Fruit fly (Drosophila melanogaster) whole organism, wandering third instar larva: ENCODE data around the gene Cad99C.
A peak's percentile ranks its signal among the peaks of the same experiment; 100 is the strongest.

Experiments used
- Abd-B ChIP-seq: fragments of >200 bp; optimal IDR thresholded peaks from 2 replicates; lab custom pipeline; 2017; ENCODE audit warnings: missing biosample characterization, missing genetic modification characterization
- CG32264 ChIP-seq: fragments of 200-800 bp; sonication (Bioruptor generic); optimal IDR thresholded peaks from 2 replicates; lab custom pipeline; 2016; ENCODE audit warnings: missing biosample characterization, missing genetic modification characterization
- CG9705 ChIP-seq: fragments of 200-800 bp; sonication (Bioruptor generic); optimal IDR thresholded peaks from 2 replicates; lab custom pipeline; 2018; ENCODE audit warnings: missing biosample characterization, mild to moderate bottlenecking, missing genetic modification characterization
- CrebA ChIP-seq: fragments of 200-800 bp; sonication (Bioruptor generic); optimal IDR thresholded peaks from 2 replicates; lab custom pipeline; 2016; ENCODE audit warnings: missing biosample characterization, mild to moderate bottlenecking, missing genetic modification characterization, borderline replicate concordance
- Dfd ChIP-seq: fragments of >200 bp; optimal IDR thresholded peaks from 2 replicates; lab custom pipeline; 2017; ENCODE audit warnings: missing biosample characterization, missing genetic modification characterization
- Dif ChIP-seq: fragments of 200-275, 200-300 bp; sonication (Bioruptor generic); optimal IDR thresholded peaks from 2 replicates; lab custom pipeline; 2018; ENCODE audit warnings: missing biosample characterization, missing genetic modification characterization; ENCODE audit not compliant: partially characterized antibody
- GATAd ChIP-seq: sonication (Bioruptor generic); optimal IDR thresholded peaks from 2 replicates; lab custom pipeline; 2016; ENCODE audit warnings: missing biosample characterization, missing genetic modification characterization
- HLH106 ChIP-seq: fragments of 200-800 bp; optimal IDR thresholded peaks from 3 replicates; lab custom pipeline; 2019; ENCODE audit warnings: missing biosample characterization, mild to moderate bottlenecking, missing genetic modification characterization, moderate library complexity
- Hnf4 ChIP-seq: fragments of 200-800 bp; sonication (Bioruptor generic); optimal IDR thresholded peaks from 2 replicates; lab custom pipeline; 2016; ENCODE audit warnings: missing biosample characterization, mild to moderate bottlenecking, missing genetic modification characterization
- Hr78 ChIP-seq: fragments of >200 bp; optimal IDR thresholded peaks from 2 replicates; lab custom pipeline; 2017; ENCODE audit warnings: missing biosample characterization, missing genetic modification characterization
- Hr83 ChIP-seq: fragments of 200-300 bp; sonication (Bioruptor generic); optimal IDR thresholded peaks from 2 replicates; lab custom pipeline; 2016; ENCODE audit warnings: missing biosample characterization, mild to moderate bottlenecking, missing genetic modification characterization, moderate library complexity; ENCODE audit not compliant: poor library complexity, severe bottlenecking
- Jra ChIP-seq: sonication (Bioruptor generic); optimal IDR thresholded peaks from 2 replicates; lab custom pipeline; 2016; ENCODE audit warnings: missing biosample characterization, missing genetic modification characterization
- Mio ChIP-seq: sonication (Bioruptor generic); optimal IDR thresholded peaks from 2 replicates; lab custom pipeline; 2016; ENCODE audit warnings: missing biosample characterization, missing genetic modification characterization
- Myc ChIP-seq: fragments of >200 bp; optimal IDR thresholded peaks from 2 replicates; lab custom pipeline; 2017
- N ChIP-seq: fragments of >200 bp; optimal IDR thresholded peaks from 2 replicates; lab custom pipeline; 2018; ENCODE audit warnings: missing biosample characterization, missing external identifiers, missing genetic modification characterization
- OdsH ChIP-seq: fragments of 200-800 bp; sonication (Bioruptor generic); optimal IDR thresholded peaks from 2 replicates; lab custom pipeline; 2016; ENCODE audit warnings: missing biosample characterization, mild to moderate bottlenecking, missing genetic modification characterization
- Rel ChIP-seq, 2 experiments: fragments of 200-800 bp; sonication (Bioruptor generic) in 1 of 2; optimal IDR thresholded peaks; 2 replicates in 1 of 2; 3 replicates in 1 of 2; lab custom pipeline; 2016 to 2019; ENCODE audit warnings: mild to moderate bottlenecking in 2 of 2, missing biosample characterization in 2 of 2, missing genetic modification characterization in 2 of 2, moderate library complexity in 1 of 2
- Sp1 ChIP-seq: fragments of 200-800 bp; sonication (Bioruptor generic); optimal IDR thresholded peaks from 3 replicates; lab custom pipeline; 2019; ENCODE audit warnings: missing biosample characterization, mild to moderate bottlenecking, missing genetic modification characterization, moderate library complexity
- Vsx2 ChIP-seq: fragments of 200-300, 225-300 bp; sonication (Bioruptor generic); optimal IDR thresholded peaks from 2 replicates; lab custom pipeline; 2018; ENCODE audit warnings: missing biosample characterization, missing genetic modification characterization; ENCODE audit not compliant: partially characterized antibody
- br ChIP-seq: fragments of 200-800 bp; sonication (Bioruptor generic); optimal IDR thresholded peaks from 2 replicates; lab custom pipeline; 2016; ENCODE audit warnings: missing biosample characterization, missing genetic modification characterization
- brk ChIP-seq: fragments of 200-800 bp; sonication (Bioruptor generic); optimal IDR thresholded peaks from 2 replicates; lab custom pipeline; 2016; ENCODE audit warnings: missing biosample characterization, mild to moderate bottlenecking, missing genetic modification characterization
- dl ChIP-seq, 2 experiments: fragments of 175-275, 200-275 bp in 1 of 2; fragments of 200-275 bp in 1 of 2; sonication (Bioruptor generic); optimal IDR thresholded peaks; lab custom pipeline; 2018; ENCODE audit warnings: mild to moderate bottlenecking in 2 of 2, missing biosample characterization in 2 of 2, missing genetic modification characterization in 2 of 2, moderate library complexity in 2 of 2; ENCODE audit not compliant: partially characterized antibody in 2 of 2, insufficient read depth in 1 of 2
- dmrt93B ChIP-seq: fragments of 200-800 bp; sonication (Bioruptor generic); optimal IDR thresholded peaks from 2 replicates; lab custom pipeline; 2018; ENCODE audit warnings: missing biosample characterization, mild to moderate bottlenecking, missing genetic modification characterization
- dsf ChIP-seq: sonication (Bioruptor generic); optimal IDR thresholded peaks from 2 replicates; lab custom pipeline; 2016; ENCODE audit warnings: missing biosample characterization, missing genetic modification characterization, borderline replicate concordance
- ey ChIP-seq: fragments of 200-800 bp; sonication (Bioruptor generic); optimal IDR thresholded peaks from 2 replicates; lab custom pipeline; 2016; ENCODE audit warnings: missing biosample characterization, missing genetic modification characterization
- foxo ChIP-seq, 2 experiments: fragments of 200-800 bp; sonication (Bioruptor generic); optimal IDR thresholded peaks; 2 replicates in 1 of 2; 3 replicates in 1 of 2; lab custom pipeline; 2016 to 2017; ENCODE audit warnings: missing biosample characterization in 2 of 2, missing genetic modification characterization in 2 of 2
- fru ChIP-seq: fragments of 200-800 bp; sonication (Bioruptor generic); optimal IDR thresholded peaks from 3 replicates; lab custom pipeline; 2016; ENCODE audit warnings: missing biosample characterization, mild to moderate bottlenecking, missing genetic modification characterization
- h ChIP-seq: fragments of 200-800 bp; sonication (Bioruptor generic); optimal IDR thresholded peaks from 3 replicates; lab custom pipeline; 2016; ENCODE audit warnings: missing biosample characterization, mild to moderate bottlenecking, missing genetic modification characterization
- jim ChIP-seq: fragments of 175-275, 200-325 bp; sonication (Bioruptor generic); optimal IDR thresholded peaks from 2 replicates; lab custom pipeline; 2016; ENCODE audit warnings: missing biosample characterization, mild to moderate bottlenecking, missing genetic modification characterization
- lola ChIP-seq: fragments of >200 bp; optimal IDR thresholded peaks from 2 replicates; lab custom pipeline; 2017; ENCODE audit warnings: missing biosample characterization, missing genetic modification characterization
- pan ChIP-seq: fragments of >200 bp; optimal IDR thresholded peaks from 2 replicates; lab custom pipeline; 2017
- psq ChIP-seq: fragments of 200-800 bp; sonication (Bioruptor generic); optimal IDR thresholded peaks from 3 replicates; lab custom pipeline; 2017; ENCODE audit warnings: missing biosample characterization, mild to moderate bottlenecking, missing genetic modification characterization, moderate library complexity
- rgr ChIP-seq: fragments of 200-800 bp; sonication (Bioruptor generic); optimal IDR thresholded peaks from 3 replicates; lab custom pipeline; 2016; ENCODE audit warnings: missing biosample characterization, mild to moderate bottlenecking, missing genetic modification characterization
- sage ChIP-seq: fragments of 200-800 bp; sonication (Bioruptor generic); optimal IDR thresholded peaks from 2 replicates; lab custom pipeline; 2016; ENCODE audit warnings: missing biosample characterization, mild to moderate bottlenecking, missing genetic modification characterization
- sv ChIP-seq: fragments of 200-800 bp; sonication (Bioruptor generic); optimal IDR thresholded peaks from 3 replicates; lab custom pipeline; 2016; ENCODE audit warnings: missing biosample characterization, missing genetic modification characterization
- tai ChIP-seq: sonication (Bioruptor generic); optimal IDR thresholded peaks from 2 replicates; lab custom pipeline; 2016; ENCODE audit warnings: missing biosample characterization, missing genetic modification characterization
- usp ChIP-seq: fragments of >200 bp; optimal IDR thresholded peaks from 2 replicates; lab custom pipeline; 2017; ENCODE audit warnings: missing biosample characterization, missing genetic modification characterization
- woc ChIP-seq: sonication (Bioruptor generic); optimal IDR thresholded peaks from 2 replicates; lab custom pipeline; 2016; ENCODE audit warnings: missing biosample characterization, mild to moderate bottlenecking, missing genetic modification characterization

Gene Cad99C

DNA sequence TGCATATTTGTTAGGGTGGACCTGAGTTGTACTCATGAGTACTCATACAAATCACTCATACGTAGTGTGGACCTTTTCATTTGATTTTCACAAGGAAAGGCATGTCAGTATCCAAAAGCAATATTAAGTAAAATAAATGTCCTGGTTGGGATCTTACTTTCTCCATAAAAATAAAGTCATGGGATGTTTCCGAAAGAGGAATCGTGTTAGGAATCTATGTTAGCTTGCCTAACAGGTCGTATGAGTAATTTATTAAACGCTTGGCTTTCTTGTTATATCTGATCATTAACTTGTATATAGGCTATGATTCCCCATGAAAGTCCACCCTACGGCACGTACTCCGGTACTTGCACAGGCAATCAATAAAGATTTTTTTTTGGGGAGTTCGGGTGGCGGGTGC, 34.4 kb downstream of the Cad99C start:
- no peak for TF ChIP-seq CG9705 (GFP tag; lab: Kevin White, UChicago)
- TF ChIP-seq OdsH (GFP tag; lab: Kevin White, UChicago): peak; percentile 12
- TF ChIP-seq HLH106: peak; percentile 42
- TF ChIP-seq Hnf4 (GFP tag; lab: Kevin White, UChicago): peak; percentile 39
- TF ChIP-seq Abd-B (GFP tag; lab: Kevin White, UChicago): no peak
- peak in 1 of 2 experiments; percentile 65 for TF ChIP-seq foxo (GFP tag; optimal IDR thresholded peaks at IDR 0.05; lab: Kevin White, UChicago)
- TF ChIP-seq rgr (GFP tag; lab: Kevin White, UChicago): peak; percentile 38
- peak; percentile 44 for TF ChIP-seq h (GFP tag; lab: Kevin White, UChicago)
- no peak for TF ChIP-seq GATAd
- TF ChIP-seq ey (GFP tag; lab: Kevin White, UChicago): peak; percentile 53
- peak; percentile 54 for TF ChIP-seq br (GFP tag; lab: Kevin White, UChicago)
- peak; percentile 57 for TF ChIP-seq fru
- TF ChIP-seq Sp1 (GFP tag; lab: Kevin White, UChicago): peak; percentile 42

DNA sequence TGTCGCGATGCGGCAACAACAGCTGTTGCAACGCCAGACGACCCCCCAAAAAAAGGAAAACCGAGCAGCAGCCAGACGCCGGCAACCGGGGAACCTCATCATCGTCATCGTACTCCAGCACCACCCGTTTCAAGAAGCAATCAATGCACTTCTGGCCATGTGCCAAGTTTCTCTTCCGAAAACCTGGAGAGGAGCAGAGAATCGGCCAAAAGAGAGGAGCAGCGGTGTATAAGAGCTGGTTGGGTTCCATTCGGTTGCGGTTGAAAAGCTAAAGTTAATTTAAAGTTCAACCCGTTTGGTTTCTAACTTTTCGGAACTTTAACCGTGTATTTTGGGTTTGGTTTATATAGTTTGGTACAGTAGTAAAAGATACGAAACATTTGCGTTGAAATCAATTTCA, 34.8 kb downstream of the Cad99C start:
- peak; percentile 84 for TF ChIP-seq Dif (GFP tag; lab: Kevin White, UChicago)
- TF ChIP-seq dl (GFP tag; optimal IDR thresholded peaks at IDR 0.05; lab: Kevin White, UChicago; ENCODE audit: insufficient read depth in 1 of 2, partially characterized antibody in 2 of 2): peak; percentile 60 to 78
- TF ChIP-seq HLH106: no peak

DNA sequence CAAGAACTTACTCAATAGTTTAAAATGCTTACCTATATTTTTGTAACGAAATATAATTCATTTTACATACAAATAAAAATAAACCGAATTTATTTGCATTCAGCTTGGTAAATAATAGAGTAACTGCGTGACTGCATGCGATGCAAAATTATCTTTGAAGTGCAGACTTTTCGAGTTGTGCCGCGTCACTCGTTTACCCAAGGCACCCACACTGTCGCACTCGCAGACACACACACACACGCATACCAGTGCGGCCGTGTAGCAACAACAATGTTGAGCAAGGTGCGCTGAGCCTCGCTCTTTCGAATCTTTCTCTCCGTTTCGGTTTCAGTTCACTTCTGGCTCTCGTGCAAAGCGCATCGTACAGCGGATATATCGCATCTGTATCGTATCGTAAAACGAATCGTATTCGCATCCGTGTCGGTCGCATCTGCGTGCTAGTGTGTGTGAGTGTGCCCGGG, 35.3 kb downstream of the Cad99C start, which contains the start of gene CG31038:
Gene CG31038 (plus strand): TSS at position 327 of the 461 bp plus-strand sequence.
- TF ChIP-seq Mio (GFP tag; lab: Kevin White, UChicago): no peak
- peak; percentile 44 for TF ChIP-seq psq
- TF ChIP-seq usp (GFP tag; lab: Kevin White, UChicago): no peak
- peak; percentile 15 for TF ChIP-seq rgr (GFP tag; lab: Kevin White, UChicago)
- peak; percentile 65 for TF ChIP-seq h (GFP tag; lab: Kevin White, UChicago)
- TF ChIP-seq dl (GFP tag; optimal IDR thresholded peaks at IDR 0.05; lab: Kevin White, UChicago; ENCODE audit: insufficient read depth in 1 of 2, partially characterized antibody in 2 of 2): peak; percentile 66 to 76
- peak; percentile 59 for TF ChIP-seq br (GFP tag; lab: Kevin White, UChicago)
- no peak for TF ChIP-seq CG32264 (GFP tag; lab: Kevin White, UChicago)
- TF ChIP-seq foxo (GFP tag; optimal IDR thresholded peaks at IDR 0.05; lab: Kevin White, UChicago): peak in 1 of 2 experiments; percentile 37
- peak; percentile 59 for TF ChIP-seq OdsH (GFP tag; lab: Kevin White, UChicago)
- peak; percentile 55 for TF ChIP-seq ey (GFP tag; lab: Kevin White, UChicago)
- TF ChIP-seq sv: no peak
- peak; percentile 62 for TF ChIP-seq sage (GFP tag; lab: Kevin White, UChicago)
- TF ChIP-seq Myc (lab: Kevin White, UChicago): no peak
- TF ChIP-seq woc (GFP tag; lab: Kevin White, UChicago): peak; percentile 92
- no peak for TF ChIP-seq Abd-B (GFP tag; lab: Kevin White, UChicago)
- TF ChIP-seq Rel (GFP tag; optimal IDR thresholded peaks at IDR 0.05; lab: Kevin White, UChicago): no peak
- peak; percentile 67 for TF ChIP-seq Rel (tag; optimal IDR thresholded peaks at IDR 0.05; lab: Kevin White, UChicago)
- no peak for TF ChIP-seq jim (GFP tag; lab: Kevin White, UChicago)
- peak; percentile 71 for TF ChIP-seq brk (GFP tag; lab: Kevin White, UChicago)
- TF ChIP-seq Sp1 (GFP tag; lab: Kevin White, UChicago): peak; percentile 39
- peak; percentile 78 for TF ChIP-seq Hr83 (GFP tag; lab: Kevin White, UChicago)
- TF ChIP-seq pan (lab: Kevin White, UChicago): no peak
- TF ChIP-seq dmrt93B (GFP tag; lab: Kevin White, UChicago): peak; percentile 16
- TF ChIP-seq CrebA (GFP tag; lab: Kevin White, UChicago): no peak
- peak; percentile 63 for TF ChIP-seq Hnf4 (GFP tag; lab: Kevin White, UChicago)
- TF ChIP-seq Vsx2 (GFP tag; lab: Kevin White, UChicago): peak; percentile 46
- no peak for TF ChIP-seq Dfd (GFP tag; lab: Kevin White, UChicago)
- TF ChIP-seq Dif (GFP tag; lab: Kevin White, UChicago): peak; percentile 92
- TF ChIP-seq tai: no peak
- no peak for TF ChIP-seq Hr78 (GFP tag; lab: Kevin White, UChicago)
- no peak for TF ChIP-seq lola (GFP tag; lab: Kevin White, UChicago)
- TF ChIP-seq fru: peak; percentile 51
- TF ChIP-seq Jra (GFP tag; lab: Kevin White, UChicago): peak; percentile 43
- TF ChIP-seq N (GFP tag; lab: Kevin White, UChicago): peak; percentile 34
- no peak for TF ChIP-seq dsf (GFP tag; lab: Kevin White, UChicago)
- no peak for TF ChIP-seq CG9705 (GFP tag; lab: Kevin White, UChicago)
- peak; percentile 35 for TF ChIP-seq HLH106
- TF ChIP-seq GATAd: no peak
